Worm (Caenorhabditis elegans) whole organism, L1 larva: ENCODE measurements around the gene clec-140.

Experiments used
- C16A3.4 ChIP-seq: fragments of 150-350 bp; optimal IDR thresholded peaks from 2 replicates; lab custom pipeline; 2014; ENCODE audit warnings: missing biosample characterization, missing genetic modification characterization
- F16B12.6 ChIP-seq: fragments of 150-350 bp; optimal IDR thresholded peaks from 2 replicates; lab custom pipeline; 2014; ENCODE audit warnings: missing biosample characterization, missing genetic modification characterization
- ceh-82 ChIP-seq, 3 experiments: fragments of 150-350 bp in 1 of 3; sonication (generic microtip) in 2 of 3; optimal IDR thresholded peaks; 2 replicates each; lab custom pipeline; 2014 to 2017; ENCODE audit warnings: missing biosample characterization in 3 of 3, missing genetic modification characterization in 3 of 3
- ces-1 ChIP-seq: fragments of 150-350 bp; optimal IDR thresholded peaks from 2 replicates; lab custom pipeline; 2014; ENCODE audit warnings: missing biosample characterization, missing genetic modification reagents, missing genetic modification characterization
- egl-27 ChIP-seq, 2 experiments: fragments of 150-350 bp in 1 of 2; sonication (generic microtip); optimal IDR thresholded peaks; 3 replicates each; lab custom pipeline; 2017 to 2018; ENCODE audit warnings: missing biosample characterization in 2 of 2, missing genetic modification characterization in 2 of 2, missing genetic modification reagents in 2 of 2
- fkh-10 ChIP-seq: sonication (generic microtip); optimal IDR thresholded peaks from 2 replicates; lab custom pipeline; 2017; ENCODE audit warnings: missing biosample characterization, missing genetic modification reagents, missing genetic modification characterization
- fos-1 ChIP-seq: fragments of 150-350 bp; optimal IDR thresholded peaks from 2 replicates; lab custom pipeline; 2014; ENCODE audit warnings: missing biosample characterization, missing genetic modification characterization
- lin-13 ChIP-seq: fragments of 150-350 bp; optimal IDR thresholded peaks from 2 replicates; lab custom pipeline; 2014; ENCODE audit warnings: missing biosample characterization, missing genetic modification reagents, missing genetic modification characterization
- mdl-1 ChIP-seq, 2 experiments: fragments of 150-350 bp; optimal IDR thresholded peaks; 2 replicates each; lab custom pipeline; 2014 to 2017; ENCODE audit warnings: missing biosample characterization in 2 of 2, missing genetic modification characterization in 2 of 2, inconsistent platforms in 1 of 2
- unc-62 ChIP-seq: fragments of 150-350 bp; optimal IDR thresholded peaks from 2 replicates; lab custom pipeline; 2014; ENCODE audit warnings: missing biosample characterization, missing genetic modification reagents, missing genetic modification characterization
- ztf-4 ChIP-seq: fragments of 150-350 bp; optimal IDR thresholded peaks from 2 replicates; lab custom pipeline; 2014; ENCODE audit warnings: missing biosample characterization, missing genetic modification characterization

ce11 chrII:4706359-4706871 lies 33.6 kb downstream of the clec-140 start, which contains the start of the genes F10G7.9 and tsn-1:
- TF ChIP-seq ztf-4 (no peak), ceh-82 (tag; optimal IDR thresholded peaks at IDR 0.05; lab: Kevin White, UChicago) (peak; percentile 21 to 62 (median 38)), fos-1 (no peak), unc-62 (GFP tag; lab: Kevin White, UChicago) (no peak), C16A3.4 (tag; lab: Kevin White, UChicago) (peak; percentile 48), fkh-10 (GFP tag; lab: Kevin White, UChicago) (no peak), egl-27 (tag; optimal IDR thresholded peaks at IDR 0.05; lab: Kevin White, UChicago) (no peak), ces-1 (GFP tag; lab: Kevin White, UChicago) (no peak), mdl-1 (tag; optimal IDR thresholded peaks at IDR 0.05; lab: Kevin White, UChicago) (peak in 1 of 2 experiments; percentile 59), F16B12.6 (tag; lab: Kevin White, UChicago) (peak; percentile 41), lin-13 (GFP tag; lab: Kevin White, UChicago) (peak; percentile 50)
